Worm (Caenorhabditis elegans): ENCODE results near the gene nrf-6.

- TF ChIP-seq unc-62 (GFP tag; optimal IDR thresholded peaks at IDR 0.05) (no peak), tbx-8 (GFP tag; optimal IDR thresholded peaks at IDR 0.05) (no peak), ceh-83 (GFP tag; optimal IDR thresholded peaks at IDR 0.05) (no peak), nhr-12 (tag; optimal IDR thresholded peaks at IDR 0.05) (no peak), hlh-1 (tag; optimal IDR thresholded peaks at IDR 0.05) (no peak), ces-1 (GFP tag; optimal IDR thresholded peaks at IDR 0.05) (no peak), nhr-76 (tag; optimal IDR thresholded peaks at IDR 0.05) (no peak), pha-4 (tag; optimal IDR thresholded peaks at IDR 0.05) (no peak), blmp-1 (tag; optimal IDR thresholded peaks at IDR 0.05) (no peak), nhr-28 (tag; optimal IDR thresholded peaks at IDR 0.05) (no peak), M03D4.4 (tag; optimal IDR thresholded peaks at IDR 0.05) (no peak), nhr-237 (tag; optimal IDR thresholded peaks at IDR 0.05) (no peak)
Observed at ce11 chrII:8073222-8073621, 40.7 kb upstream of the nrf-6 start, which contains the start of gene gpcp-2.

All from whole organism, mixed stage, embryonic.